Fruit fly (Drosophila melanogaster): Measurements from ENCODE around the gene Gapvd1.
A peak's percentile ranks its signal among the peaks of the same experiment; 100 is the strongest.

Gapvd1 gene

DNA sequence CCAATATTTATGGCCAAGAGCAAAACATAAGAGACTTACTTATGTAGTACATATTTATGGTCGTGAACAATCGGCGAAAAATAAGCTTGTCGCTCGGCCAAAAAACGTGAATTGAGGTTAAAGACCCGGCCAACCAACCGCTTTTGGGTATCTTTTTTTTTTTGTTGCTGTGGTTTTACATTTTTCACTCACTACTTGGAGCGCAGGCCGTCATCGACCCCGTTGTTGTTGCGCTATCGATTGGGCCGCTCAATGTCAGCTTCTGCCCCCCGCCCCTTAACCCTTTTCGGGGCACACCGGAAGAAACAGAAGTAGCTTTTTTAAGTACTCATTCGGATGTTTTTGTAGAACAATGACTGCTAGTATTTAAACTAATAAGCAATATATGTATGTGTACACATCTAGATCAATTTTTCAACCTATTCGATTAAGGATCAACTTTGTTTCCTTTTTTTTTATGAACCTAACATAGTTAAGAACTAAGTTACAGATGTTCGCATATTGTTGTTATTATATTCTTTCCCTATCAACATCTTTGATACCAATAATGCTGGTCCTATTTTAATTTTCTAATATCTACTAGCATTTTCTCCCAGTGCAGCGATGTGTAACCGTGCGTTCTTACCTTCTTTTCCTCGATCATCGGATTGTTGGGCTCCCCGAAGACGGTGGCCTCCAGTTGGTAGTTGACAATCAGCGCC lies 13.0 kb downstream of the Gapvd1 start (continued):
- TF ChIP-seq CHES-1-like (GFP tag; optimal IDR thresholded peaks at IDR 0.05), result peak; percentile 72
- peak; percentile 60 for TF ChIP-seq CG2875 (GFP tag; optimal IDR thresholded peaks at IDR 0.05)
- TF ChIP-seq Sry-β (GFP tag; optimal IDR thresholded peaks at IDR 0.05), result no peak
- TF ChIP-seq twi (tag; optimal IDR thresholded peaks at IDR 0.05), result no peak
- peak; percentile 48 for TF ChIP-seq CG6654 (GFP tag; optimal IDR thresholded peaks at IDR 0.05)
- TF ChIP-seq unc-4 (GFP tag; IDR thresholded peaks at IDR 0.05; ENCODE audit: partially characterized antibody), result no peak
- TF ChIP-seq CG13287 (GFP tag; IDR thresholded peaks at IDR 0.05; ENCODE audit: partially characterized antibody), result no peak
- TF ChIP-seq kni (GFP tag; optimal IDR thresholded peaks at IDR 0.05), result peak; percentile 39
- TF ChIP-seq Dfd (GFP tag; optimal IDR thresholded peaks at IDR 0.05), result no peak
- no peak for TF ChIP-seq dan (GFP tag; IDR thresholded peaks at IDR 0.05)
- peak; percentile 47 for TF ChIP-seq CG33213 (GFP tag; optimal IDR thresholded peaks at IDR 0.05)
- no peak for TF ChIP-seq nom (GFP tag; optimal IDR thresholded peaks at IDR 0.05)
- no peak for TF ChIP-seq Scr (GFP tag; IDR thresholded peaks at IDR 0.05; ENCODE audit: partially characterized antibody)
- peak; percentile 54 for TF ChIP-seq eyg (GFP tag; optimal IDR thresholded peaks at IDR 0.05)
- no peak for TF ChIP-seq corto (GFP tag; optimal IDR thresholded peaks at IDR 0.05)
- no peak for TF ChIP-seq CG17568 (GFP tag; optimal IDR thresholded peaks at IDR 0.05)
- TF ChIP-seq CG1602 (GFP tag; optimal IDR thresholded peaks at IDR 0.05), result peak; percentile 64
- TF ChIP-seq CG9727 (GFP tag; optimal IDR thresholded peaks at IDR 0.05), result peak; percentile 79
- TF ChIP-seq nerfin-1 (tag; optimal IDR thresholded peaks at IDR 0.05), result peak; percentile 66
- peak; percentile 26 for TF ChIP-seq slou (GFP tag; optimal IDR thresholded peaks at IDR 0.05)
- 0 out of 2 replicates have a peak, but pooled peaks have one; percentile 28 for TF ChIP-seq wor (GFP tag; IDR thresholded peaks at IDR 0.05)
- no peak for TF ChIP-seq hb (GFP tag; IDR thresholded peaks at IDR 0.05; ENCODE audit: partially characterized antibody)
- peak; percentile 84 for TF ChIP-seq nmo (GFP tag; optimal IDR thresholded peaks at IDR 0.05)
- peak; percentile 58 for TF ChIP-seq CG7357 (GFP tag; IDR thresholded peaks at IDR 0.05)
- TF ChIP-seq CG9797 (GFP tag; optimal IDR thresholded peaks at IDR 0.05), result no peak
- no peak for TF ChIP-seq CG6272 (GFP tag; IDR thresholded peaks at IDR 0.05)
- no peak for TF ChIP-seq CG12071 (GFP tag; optimal IDR thresholded peaks at IDR 0.05)
- no peak; the same call in 1 of the 2 replicates for TF ChIP-seq E2f2 (GFP tag; IDR thresholded peaks at IDR 0.05)
- no peak for TF ChIP-seq nau (GFP tag; optimal IDR thresholded peaks at IDR 0.05)
- peak; percentile 50 for TF ChIP-seq CG11398 (GFP tag; optimal IDR thresholded peaks at IDR 0.05)
- no peak for TF ChIP-seq Hey (tag; optimal IDR thresholded peaks at IDR 0.05)
- TF ChIP-seq CG9609 (GFP tag; optimal IDR thresholded peaks at IDR 0.05), result peak; percentile 75
- no peak for TF ChIP-seq sens-2 (GFP tag; IDR thresholded peaks at IDR 0.05)
- peak; percentile 32 for TF ChIP-seq gro (GFP tag; optimal IDR thresholded peaks at IDR 0.05)
- TF ChIP-seq CG5245 (GFP tag; optimal IDR thresholded peaks at IDR 0.05), result peak; percentile 50
- no peak for TF ChIP-seq CkIIα-i1 (GFP tag; IDR thresholded peaks at IDR 0.05)
- peak; percentile 73 for TF ChIP-seq CG10267 (tag; optimal IDR thresholded peaks at IDR 0.05)
- TF ChIP-seq psq (GFP tag; optimal IDR thresholded peaks at IDR 0.05), result no peak
- peak; percentile 85 for TF ChIP-seq Oli (tag; optimal IDR thresholded peaks at IDR 0.05)
- TF ChIP-seq Blimp-1 (GFP tag; optimal IDR thresholded peaks at IDR 0.05), result peak; percentile 73
- no peak for TF ChIP-seq Bgb (GFP tag; IDR thresholded peaks at IDR 0.05; ENCODE audit: partially characterized antibody)
- no peak; the same call in 1 of the 2 replicates for TF ChIP-seq MBD-R2 (GFP tag; IDR thresholded peaks at IDR 0.05)
- TF ChIP-seq Gsc (GFP tag; IDR thresholded peaks at IDR 0.05), result no peak
- TF ChIP-seq HHEX (GFP tag; optimal IDR thresholded peaks at IDR 0.05), result peak; percentile 71
- TF ChIP-seq Ptx1 (GFP tag; IDR thresholded peaks at IDR 0.05), result peak; percentile 73
- no peak for TF ChIP-seq CG3838 (GFP tag; optimal IDR thresholded peaks at IDR 0.05)
- peak; percentile 0 for TF ChIP-seq Hmr (GFP tag; optimal IDR thresholded peaks at IDR 0.05)
- peak; percentile 42 for TF ChIP-seq Usf (GFP tag; optimal IDR thresholded peaks at IDR 0.05)
- TF ChIP-seq ac (GFP tag; optimal IDR thresholded peaks at IDR 0.05), result no peak

Measured in whole organism, embryonic.